Worm (Caenorhabditis elegans) whole organism, young adult: Measurements from ENCODE around the gene srlf-15.
A peak's percentile ranks its signal among the peaks of the same experiment; 100 is the strongest.

Experiments used
- B0035.1 ChIP-seq: sonication (generic microtip); optimal IDR thresholded peaks from 2 replicates; lab custom pipeline; 2016; ENCODE audit warnings: missing genetic modification characterization, mild to moderate bottlenecking, missing compliant biosample characterization, missing genotype, missing genetic modification reagents
- B0336.3 ChIP-seq: fragments of 200-800 bp; sonication (Bioruptor generic); IDR thresholded peaks from 2 replicates; pipeline ENCODE4 v1.3.6; 2022; ENCODE audit warnings: missing genetic modification characterization, missing compliant biosample characterization
- C06A6.2 ChIP-seq: fragments of 200-800 bp; sonication (Bioruptor generic); conservative IDR thresholded peaks from 2 replicates; pipeline ENCODE4 v1.3.6; 2022; ENCODE audit warnings: missing genetic modification characterization, missing compliant biosample characterization
- F10E7.11 ChIP-seq: sonication (generic microtip); optimal IDR thresholded peaks from 2 replicates; lab custom pipeline; 2017; ENCODE audit warnings: mild to moderate bottlenecking, missing genetic modification characterization, moderate library complexity, missing compliant biosample characterization
- F22D6.2 ChIP-seq: sonication (generic microtip); optimal IDR thresholded peaks from 2 replicates; lab custom pipeline; 2016; ENCODE audit warnings: mild to moderate bottlenecking, missing genetic modification characterization, missing compliant biosample characterization
- F37B4.10 ChIP-seq: fragments of 200-800 bp; sonication (Bioruptor generic); IDR thresholded peaks from 2 replicates; pipeline ENCODE4 v1.3.6; 2022; ENCODE audit warnings: missing genetic modification characterization, missing compliant biosample characterization
- Y53F4B.3 ChIP-seq: fragments of 200-800 bp; sonication (Bioruptor generic); IDR thresholded peaks from 2 replicates; pipeline ENCODE4 v1.3.6; 2022; ENCODE audit warnings: missing genetic modification reagents, missing genetic modification characterization, missing compliant biosample characterization
- Y53G8AR.9 ChIP-seq: fragments of 200-800 bp; sonication (Bioruptor generic); conservative IDR thresholded peaks from 2 replicates; pipeline ENCODE4 v1.3.6; 2022; ENCODE audit warnings: missing genetic modification reagents, missing genetic modification characterization, missing compliant biosample characterization
- Y67H2A.10 ChIP-seq: fragments of 200-800 bp; sonication (Bioruptor generic); conservative IDR thresholded peaks from 2 replicates; pipeline ENCODE4 v1.3.6; 2022; ENCODE audit warnings: missing genetic modification reagents, missing genetic modification characterization, missing compliant biosample characterization
- Y95B8A.8 ChIP-seq: fragments of 200-800 bp; sonication (Bioruptor generic); IDR thresholded peaks from 2 replicates; pipeline ENCODE4 v1.3.6; 2022; ENCODE audit warnings: missing genetic modification reagents, missing genetic modification characterization, missing compliant biosample characterization
- attf-3 ChIP-seq: fragments of 200-800 bp; sonication (Bioruptor generic); conservative IDR thresholded peaks from 2 replicates; pipeline ENCODE4 v1.3.6; 2022; ENCODE audit warnings: missing genetic modification reagents, missing genetic modification characterization, missing compliant biosample characterization
- attf-5 ChIP-seq: fragments of 200-800 bp; sonication (Bioruptor generic); optimal IDR thresholded peaks from 2 replicates; lab custom pipeline; 2018; ENCODE audit warnings: mild to moderate bottlenecking, missing genetic modification characterization, missing compliant biosample characterization
- cebp-1 ChIP-seq, 2 experiments: fragments of 200-800 bp in 1 of 2; sonication (Bioruptor generic) in 1 of 2; sonication (generic microtip) in 1 of 2; IDR thresholded peaks in 1 of 2; optimal IDR thresholded peaks in 1 of 2; 2 replicates each; pipeline versions ENCODE4 v1.3.6 to Lab custom; 2017 to 2022; ENCODE audit warnings: missing compliant biosample characterization in 2 of 2, missing genetic modification characterization in 2 of 2, mild to moderate bottlenecking in 1 of 2, missing genetic modification reagents in 1 of 2, moderate library complexity in 1 of 2
- efl-1 ChIP-seq: fragments of 150-350 bp; optimal IDR thresholded peaks from 2 replicates; lab custom pipeline; 2014; ENCODE audit warnings: missing biosample characterization, missing genetic modification reagents, missing genetic modification characterization
- egl-44 ChIP-seq: fragments of 200-800 bp; sonication (Bioruptor generic); IDR thresholded peaks from 2 replicates; pipeline ENCODE4 v1.3.6; 2022; ENCODE audit warnings: missing genetic modification reagents, missing genetic modification characterization, missing compliant biosample characterization
- egrh-3 ChIP-seq: fragments of 200-800 bp; sonication (Bioruptor generic); IDR thresholded peaks from 2 replicates; pipeline ENCODE4 v1.3.6; 2022; ENCODE audit warnings: missing genetic modification reagents, missing genetic modification characterization, missing compliant biosample characterization
- him-1 ChIP-seq: sonication (generic microtip); optimal IDR thresholded peaks from 2 replicates; lab custom pipeline; 2016; ENCODE audit warnings: missing genotype, missing genetic modification reagents, missing genetic modification characterization, missing compliant biosample characterization
- hmg-1.2 ChIP-seq: fragments of 200-800 bp; sonication (Bioruptor generic); IDR thresholded peaks from 2 replicates; pipeline ENCODE4 v1.3.6; 2022; ENCODE audit warnings: missing genetic modification reagents, missing genetic modification characterization, missing compliant biosample characterization
- let-607 ChIP-seq, 2 experiments: fragments of 200-800 bp in 1 of 2; sonication (Bioruptor generic) in 1 of 2; sonication (generic microtip) in 1 of 2; optimal IDR thresholded peaks; 2 replicates each; lab custom pipeline; 2016 to 2018; ENCODE audit warnings: mild to moderate bottlenecking in 2 of 2, missing compliant biosample characterization in 2 of 2, missing genetic modification characterization in 2 of 2, moderate library complexity in 2 of 2, missing genotype in 1 of 2
- lin-35 ChIP-seq, 3 experiments: fragments of 150-350 bp in 2 of 3; sonication (generic microtip) in 1 of 3; optimal IDR thresholded peaks; 2 replicates each; lab custom pipeline; 2014 to 2018; ENCODE audit warnings: missing biosample characterization in 3 of 3, missing genetic modification characterization in 3 of 3, missing genetic modification reagents in 3 of 3
- lin-54 ChIP-seq: fragments of 200-800 bp; sonication (Bioruptor generic); optimal IDR thresholded peaks from 2 replicates; lab custom pipeline; 2018; ENCODE audit warnings: mild to moderate bottlenecking, missing genetic modification characterization, missing compliant biosample characterization
- lsl-1 ChIP-seq: fragments of 200-800 bp; sonication (Bioruptor generic); optimal IDR thresholded peaks from 2 replicates; lab custom pipeline; 2018; ENCODE audit warnings: mild to moderate bottlenecking, missing genetic modification characterization, moderate library complexity, missing compliant biosample characterization
- madf-8 ChIP-seq: fragments of 200-800 bp; sonication (Bioruptor generic); conservative IDR thresholded peaks from 2 replicates; pipeline ENCODE4 v1.3.6; 2022; ENCODE audit warnings: missing genetic modification reagents, missing genetic modification characterization, missing compliant biosample characterization
- nfya-1 ChIP-seq: sonication (generic microtip); optimal IDR thresholded peaks from 2 replicates; lab custom pipeline; 2017; ENCODE audit warnings: antibody characterized with exemption, missing compliant biosample characterization, missing genetic modification characterization, borderline replicate concordance; ENCODE audit not compliant: insufficient read depth
- nhr-120 ChIP-seq: fragments of 200-800 bp; sonication (Bioruptor generic); IDR thresholded peaks from 2 replicates; pipeline ENCODE4 v1.3.6; 2022; ENCODE audit warnings: missing genetic modification characterization, missing compliant biosample characterization
- nhr-90 ChIP-seq: sonication (generic microtip); optimal IDR thresholded peaks from 2 replicates; lab custom pipeline; 2016; ENCODE audit warnings: missing genotype, mild to moderate bottlenecking, missing genetic modification characterization, missing compliant biosample characterization
- pbrm-1 ChIP-seq: fragments of 200-800 bp; sonication (Bioruptor generic); IDR thresholded peaks from 2 replicates; pipeline ENCODE4 v1.3.6; 2022; ENCODE audit warnings: missing genetic modification reagents, missing genetic modification characterization, missing compliant biosample characterization
- repo-1 ChIP-seq: sonication (generic microtip); optimal IDR thresholded peaks from 2 replicates; lab custom pipeline; 2017; ENCODE audit warnings: mild to moderate bottlenecking, missing genetic modification characterization, missing compliant biosample characterization
- rpc-1 ChIP-seq, 2 experiments: fragments of 150-350 bp in 1 of 2; sonication (generic microtip) in 1 of 2; optimal IDR thresholded peaks; 2 replicates each; lab custom pipeline; 2014 to 2018; ENCODE audit warnings: missing biosample characterization in 1 of 2, missing genetic modification characterization in 1 of 2, missing genetic modification reagents in 1 of 2, missing genotype in 1 of 2
- sdz-38 ChIP-seq: sonication (generic microtip); optimal IDR thresholded peaks from 2 replicates; lab custom pipeline; 2016; ENCODE audit warnings: missing genotype, missing genetic modification characterization, missing compliant biosample characterization
- snpc-4 ChIP-seq, 5 experiments: fragments of 150-350 bp in 1 of 5; sonication (generic microtip) in 4 of 5; optimal IDR thresholded peaks; 2 replicates each; lab custom pipeline; 2014 to 2018; ENCODE audit warnings: missing genetic modification characterization in 5 of 5, missing biosample characterization in 3 of 5, antibody characterized with exemption in 2 of 5, mild to moderate bottlenecking in 2 of 5, missing compliant biosample characterization in 2 of 5, missing genotype in 2 of 5, moderate library complexity in 2 of 5, missing genetic modification reagents in 1 of 5
- tbx-9 ChIP-seq: sonication (generic microtip); optimal IDR thresholded peaks from 2 replicates; lab custom pipeline; 2016; ENCODE audit warnings: borderline replicate concordance, missing genetic modification characterization, inconsistent platforms, missing compliant biosample characterization
- tlf-1 ChIP-seq: fragments of 200-800 bp; sonication (Bioruptor generic); optimal IDR thresholded peaks from 2 replicates; lab custom pipeline; 2018; ENCODE audit warnings: mild to moderate bottlenecking, missing genetic modification characterization, missing compliant biosample characterization
- ztf-28 ChIP-seq: fragments of 200-800 bp; sonication (Bioruptor generic); IDR thresholded peaks from 2 replicates; pipeline ENCODE4 v1.3.6; 2022; ENCODE audit warnings: missing genetic modification reagents, missing genetic modification characterization, missing compliant biosample characterization
- ztf-3 ChIP-seq: fragments of 200-800 bp; sonication (Bioruptor generic); optimal IDR thresholded peaks from 2 replicates; lab custom pipeline; 2018; ENCODE audit warnings: mild to moderate bottlenecking, missing genetic modification characterization, missing compliant biosample characterization

The srlf-15 gene

DNA sequence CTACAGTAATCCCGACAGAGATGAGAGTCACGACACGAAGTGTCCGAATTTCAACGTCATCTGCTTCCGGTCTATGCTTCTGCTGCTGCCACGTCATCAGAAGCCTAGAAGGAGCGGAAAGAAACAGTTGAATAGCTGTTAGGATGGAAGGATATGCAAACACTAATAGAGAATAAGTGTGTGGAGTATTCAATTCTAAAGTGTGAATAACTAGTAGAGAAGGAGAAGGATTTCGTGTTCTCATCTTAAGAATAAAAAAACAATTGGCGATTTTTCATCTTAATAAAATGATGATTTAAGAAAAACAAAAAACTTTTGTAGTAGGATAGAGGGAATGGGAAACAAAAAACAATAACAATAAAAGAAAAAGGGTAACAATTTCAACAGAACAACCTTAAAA lies 10.0 kb downstream of the srlf-15 start, which contains the start of gene col-83:
Gene col-83 (minus strand): TSS at position 101 of the 400 bp plus-strand sequence.
- TF ChIP-seq egrh-3 (GFP tag; lab: Robert Waterston, UW) (no peak), cebp-1 (GFP tag; IDR thresholded peaks at IDR 0.05; lab: Robert Waterston, UW) (no peak), cebp-1 (tag; optimal IDR thresholded peaks at IDR 0.05; lab: Kevin White, UChicago) (no peak), Y67H2A.10 (GFP tag; lab: Robert Waterston, UW) (no peak), him-1 (no peak), egl-44 (GFP tag; lab: Robert Waterston, UW) (no peak), tlf-1 (GFP tag; lab: Kevin White, UChicago) (no peak), sdz-38 (tag; lab: Kevin White, UChicago) (no peak)
- TF ChIP-seq, all 124 proteins: peak for 0

DNA sequence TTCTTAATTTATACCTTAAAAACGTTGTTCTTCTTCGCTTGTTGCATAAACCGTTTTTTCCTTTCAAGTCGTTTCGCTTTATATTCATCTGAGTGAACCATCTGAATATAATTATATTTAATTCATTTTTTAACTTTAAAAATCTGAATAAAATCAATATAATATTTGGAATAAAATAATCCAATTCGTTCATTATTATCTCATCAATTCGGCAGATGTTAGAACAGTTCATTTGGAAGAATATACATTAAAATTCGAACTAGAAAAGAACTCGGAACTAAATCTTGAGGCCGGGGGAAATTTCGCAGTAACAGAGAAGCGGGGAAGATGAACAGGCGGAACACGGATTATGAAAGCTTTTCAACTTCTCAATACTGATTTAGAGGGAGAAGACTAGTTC lies 13.1 kb downstream of the srlf-15 start, which contains the start of gene F33A8.4:
Gene F33A8.4 (minus strand): TSS at position 101 of the 400 bp plus-strand sequence.
- no peak for TF ChIP-seq madf-8
- no peak for TF ChIP-seq F37B4.10
- TF ChIP-seq lsl-1 (GFP tag; lab: Kevin White, UChicago): no peak
- TF ChIP-seq Y95B8A.8: no peak
- no peak for TF ChIP-seq nhr-120 (GFP tag; lab: Robert Waterston, UW)
- TF ChIP-seq C06A6.2 (GFP tag; lab: Robert Waterston, UW): no peak
- TF ChIP-seq Y53F4B.3 (GFP tag; lab: Robert Waterston, UW): no peak
- TF ChIP-seq sdz-38 (tag; lab: Kevin White, UChicago): no peak
- no peak for TF ChIP-seq snpc-4 (GFP tag; optimal IDR thresholded peaks at IDR 0.05; lab: Kevin White, UChicago)
- no peak for TF ChIP-seq snpc-4 (tag; optimal IDR thresholded peaks at IDR 0.05; lab: Kevin White, UChicago)
- no peak for TF ChIP-seq ztf-28
- TF ChIP-seq nfya-1 (tag; lab: Kevin White, UChicago): no peak
- TF ChIP-seq B0336.3 (GFP tag; lab: Robert Waterston, UW): no peak
- no peak for TF ChIP-seq attf-3 (GFP tag; lab: Robert Waterston, UW)
- no peak for TF ChIP-seq F10E7.11 (tag; lab: Kevin White, UChicago)
- TF ChIP-seq B0035.1 (tag; lab: Kevin White, UChicago): no peak
- TF ChIP-seq Y53G8AR.9 (GFP tag; lab: Robert Waterston, UW): no peak
- no peak for TF ChIP-seq let-607 (tag; optimal IDR thresholded peaks at IDR 0.05; lab: Kevin White, UChicago)
- no peak for TF ChIP-seq pbrm-1 (GFP tag; lab: Robert Waterston, UW)

DNA sequence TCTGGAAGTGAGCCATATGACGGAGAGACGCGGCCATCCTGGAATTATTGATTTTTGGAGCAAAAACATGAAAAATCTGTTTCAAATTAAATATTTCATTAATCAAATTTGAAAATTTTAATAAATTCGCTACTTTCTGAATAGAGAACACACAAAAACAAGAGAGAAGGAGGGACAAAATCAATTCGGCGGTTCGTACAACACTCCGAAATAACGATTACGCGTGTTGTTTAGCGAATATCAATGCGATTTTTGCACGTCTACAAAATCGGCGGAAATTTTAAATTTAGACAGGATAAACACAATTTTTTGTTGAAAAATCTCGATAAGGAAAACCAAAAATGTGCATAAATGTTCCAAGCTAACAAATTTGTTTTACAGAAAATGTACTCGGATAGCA lies 14.0 kb downstream of the srlf-15 start, which contains the start of the genes sdhd-1 and ilkp-1:
Gene sdhd-1 (minus strand): TSS at position 38 of the 400 bp plus-strand sequence.
Gene ilkp-1 (plus strand): TSS at position 380 of the 400 bp plus-strand sequence.
- TF ChIP-seq attf-5 (GFP tag; lab: Kevin White, UChicago) (peak; percentile 20), repo-1 (tag; lab: Kevin White, UChicago) (no peak), lin-54 (GFP tag; lab: Kevin White, UChicago) (peak; percentile 55), efl-1 (GFP tag; lab: Kevin White, UChicago) (peak; percentile 33), ztf-3 (no peak), rpc-1 (optimal IDR thresholded peaks at IDR 0.05; lab: Kevin White, UChicago) (no peak), rpc-1 (tag; optimal IDR thresholded peaks at IDR 0.05; lab: Kevin White, UChicago) (no peak), hmg-1.2 (GFP tag; lab: Robert Waterston, UW) (peak; percentile 48; the same call in 1 of the 2 replicates), lin-35 (GFP tag; optimal IDR thresholded peaks at IDR 0.05; lab: Kevin White, UChicago) (peak in 1 of 3 experiments; percentile 54), tbx-9 (tag; lab: Kevin White, UChicago) (no peak), nhr-90 (no peak), attf-3 (GFP tag; lab: Robert Waterston, UW) (peak; percentile 90), F22D6.2 (no peak)
